Fruit fly (Drosophila melanogaster) whole organism, pupa: ENCODE results near the gene Coq2.

Experiments
- CG10348 ChIP-seq: fragments of 200-800 bp; sonication (Bioruptor generic); IDR thresholded peaks from 2 replicates; pipeline ENCODE4 v1.3.6; 2022; ENCODE audit warnings: missing biosample characterization, missing genetic modification characterization
- CG13204 ChIP-seq: fragments of 200-800 bp; sonication (Bioruptor generic); optimal IDR thresholded peaks from 2 replicates; lab custom pipeline; 2018; ENCODE audit warnings: missing biosample characterization, mild to moderate bottlenecking, missing genetic modification characterization, moderate library complexity
- CG15710 ChIP-seq: fragments of 200-800 bp; sonication (Bioruptor generic); optimal IDR thresholded peaks from 2 replicates; lab custom pipeline; 2018; ENCODE audit warnings: missing biosample characterization, mild to moderate bottlenecking, missing genetic modification characterization, moderate library complexity
- CG34367 ChIP-seq: fragments of 200-800 bp; sonication (Bioruptor generic); optimal IDR thresholded peaks from 2 replicates; lab custom pipeline; 2018; ENCODE audit warnings: missing biosample characterization, mild to moderate bottlenecking, missing genetic modification characterization
- CG8159 ChIP-seq: fragments of 200-800 bp; sonication (Bioruptor generic); optimal IDR thresholded peaks from 3 replicates; lab custom pipeline; 2018; ENCODE audit warnings: missing biosample characterization, mild to moderate bottlenecking, missing genetic modification characterization, moderate library complexity
- CG8301 ChIP-seq: fragments of 200-800 bp; sonication (Bioruptor generic); optimal IDR thresholded peaks from 2 replicates; lab custom pipeline; 2018; ENCODE audit warnings: missing biosample characterization, mild to moderate bottlenecking, missing genetic modification characterization
- D1 ChIP-seq: fragments of 200-800 bp; sonication (Bioruptor generic); optimal IDR thresholded peaks from 2 replicates; lab custom pipeline; 2018; ENCODE audit warnings: missing biosample characterization, mild to moderate bottlenecking, missing genetic modification characterization, moderate library complexity
- EcR ChIP-seq: fragments of 200-800 bp; sonication (Bioruptor generic); optimal IDR thresholded peaks from 3 replicates; lab custom pipeline; 2019; ENCODE audit warnings: missing biosample characterization, missing genetic modification characterization, mild to moderate bottlenecking, moderate library complexity, missing genetic modification reagents
- Ets98B ChIP-seq: fragments of 200-800 bp; sonication (Bioruptor generic); IDR thresholded peaks from 2 replicates; pipeline ENCODE4 v1.3.6; 2022; ENCODE audit warnings: missing biosample characterization, missing genetic modification characterization
- Snoo ChIP-seq: fragments of 200-800 bp; sonication (Bioruptor generic); optimal IDR thresholded peaks from 3 replicates; lab custom pipeline; 2017; ENCODE audit warnings: missing biosample characterization, mild to moderate bottlenecking, missing genetic modification characterization, inconsistent platforms
- gl ChIP-seq: fragments of 200-800 bp; sonication (Bioruptor generic); optimal IDR thresholded peaks from 2 replicates; lab custom pipeline; 2018; ENCODE audit warnings: missing biosample characterization, mild to moderate bottlenecking, missing genetic modification characterization
- rn ChIP-seq: fragments of 200-800 bp; sonication (Bioruptor generic); IDR thresholded peaks from 2 replicates; pipeline ENCODE4 v1.3.6; 2022; ENCODE audit warnings: missing biosample characterization, missing genetic modification characterization

dm6 chr3R:8336012-8336567, 19.7 kb upstream of the Coq2 start:
- TF ChIP-seq CG10348 (GFP tag; lab: Robert Waterston, UW) (no peak), CG13204 (no peak), Snoo (tag; lab: Kevin White, UChicago) (no peak), rn (GFP tag; lab: Robert Waterston, UW) (no peak), CG15710 (tag; lab: Kevin White, UChicago) (no peak), CG34367 (no peak), gl (tag; lab: Kevin White, UChicago) (no peak), CG8301 (tag; lab: Kevin White, UChicago) (no peak), EcR (GFP tag; lab: Kevin White, UChicago) (no peak), CG8159 (no peak), D1 (no peak), Ets98B (no peak)
